Worm (Caenorhabditis elegans): Measurements from ENCODE around the gene unc-50.
A peak's percentile ranks its signal among the peaks of the same experiment; 100 is the strongest.

unc-50 gene

ce11 chrIII:10290541-10290940, 27.4 kb downstream of the unc-50 start:
- TF ChIP-seq med-1 (GFP tag; optimal IDR thresholded peaks at IDR 0.05; ENCODE audit: insufficient read depth) (no peak), ztf-23 (GFP tag; IDR thresholded peaks at IDR 0.05) (no peak), ref-1 (GFP tag; conservative IDR thresholded peaks at IDR 0.05) (no peak), tab-1 (GFP tag; IDR thresholded peaks at IDR 0.05) (no peak), ztf-29 (GFP tag; IDR thresholded peaks at IDR 0.05) (no peak), flt-1 (GFP tag; IDR thresholded peaks at IDR 0.05) (no peak)

ce11 chrIII:10289790-10290189, 28.2 kb downstream of the unc-50 start:
- no peak for TF ChIP-seq ztf-29 (GFP tag; IDR thresholded peaks at IDR 0.05)
- TF ChIP-seq med-1 (GFP tag; optimal IDR thresholded peaks at IDR 0.05; ENCODE audit: insufficient read depth), result no peak
- no peak for TF ChIP-seq ref-1 (GFP tag; conservative IDR thresholded peaks at IDR 0.05)
- TF ChIP-seq tab-1 (GFP tag; IDR thresholded peaks at IDR 0.05), result no peak
- TF ChIP-seq flt-1 (GFP tag; IDR thresholded peaks at IDR 0.05), result no peak
- no peak for TF ChIP-seq klf-2 (GFP tag; conservative IDR thresholded peaks at IDR 0.05)
- TF ChIP-seq T22C8.4 (GFP tag; IDR thresholded peaks at IDR 0.05), result no peak
- TF ChIP-seq cog-1 (tag; optimal IDR thresholded peaks at IDR 0.05), result no peak
- no peak for TF ChIP-seq ztf-23 (GFP tag; IDR thresholded peaks at IDR 0.05)

ce11 chrIII:10285623-10286022, 32.3 kb downstream of the unc-50 start, which contains the start of gene K10G9.2:
Gene K10G9.2, plus strand, starts transcription at chrIII:10285923.
- TF ChIP-seq ztf-29 (GFP tag; IDR thresholded peaks at IDR 0.05) (no peak), ref-1 (GFP tag; conservative IDR thresholded peaks at IDR 0.05) (no peak), T22C8.4 (GFP tag; IDR thresholded peaks at IDR 0.05) (no peak), flt-1 (GFP tag; IDR thresholded peaks at IDR 0.05) (no peak), ztf-23 (GFP tag; IDR thresholded peaks at IDR 0.05) (no peak), klf-2 (GFP tag; conservative IDR thresholded peaks at IDR 0.05) (no peak), med-1 (GFP tag; optimal IDR thresholded peaks at IDR 0.05; ENCODE audit: insufficient read depth) (no peak), tab-1 (GFP tag; IDR thresholded peaks at IDR 0.05) (no peak), cog-1 (tag; optimal IDR thresholded peaks at IDR 0.05) (no peak)

ce11 chrIII:10284214-10284613, 33.7 kb downstream of the unc-50 start:
- TF ChIP-seq med-1 (GFP tag; optimal IDR thresholded peaks at IDR 0.05; ENCODE audit: insufficient read depth), result no peak
- TF ChIP-seq cog-1 (tag; optimal IDR thresholded peaks at IDR 0.05), result peak; percentile 37

ce11 chrIII:10278826-10279225, 39.1 kb downstream of the unc-50 start, which contains the start of gene pad-2:
Gene pad-2, plus strand, starts transcription at chrIII:10279126.
- TF ChIP-seq ztf-29 (GFP tag; IDR thresholded peaks at IDR 0.05), result no peak
- no peak for TF ChIP-seq cog-1 (tag; optimal IDR thresholded peaks at IDR 0.05)
- TF ChIP-seq klf-2 (GFP tag; conservative IDR thresholded peaks at IDR 0.05), result no peak
- no peak for TF ChIP-seq tab-1 (GFP tag; IDR thresholded peaks at IDR 0.05)
- no peak for TF ChIP-seq flt-1 (GFP tag; IDR thresholded peaks at IDR 0.05)
- TF ChIP-seq ztf-23 (GFP tag; IDR thresholded peaks at IDR 0.05), result no peak
- no peak for TF ChIP-seq T22C8.4 (GFP tag; IDR thresholded peaks at IDR 0.05)

- TF ChIP-seq T22C8.4 (GFP tag; IDR thresholded peaks at IDR 0.05) (no peak), ztf-23 (GFP tag; IDR thresholded peaks at IDR 0.05) (no peak), klf-2 (GFP tag; conservative IDR thresholded peaks at IDR 0.05) (no peak), med-1 (GFP tag; optimal IDR thresholded peaks at IDR 0.05; ENCODE audit: insufficient read depth) (no peak), tab-1 (GFP tag; IDR thresholded peaks at IDR 0.05) (no peak), cog-1 (tag; optimal IDR thresholded peaks at IDR 0.05) (no peak), flt-1 (GFP tag; IDR thresholded peaks at IDR 0.05) (no peak), ztf-29 (GFP tag; IDR thresholded peaks at IDR 0.05) (no peak), ref-1 (GFP tag; conservative IDR thresholded peaks at IDR 0.05) (no peak)
Measured at ce11 chrIII:10271807-10272206, 46.2 kb downstream of the unc-50 start.

ce11 chrIII:10270778-10271307, 47.1 kb downstream of the unc-50 start, which contains the start of gene cnk-1:
Gene cnk-1, plus strand, starts transcription at chrIII:10271257.
- TF ChIP-seq ref-1 (GFP tag; conservative IDR thresholded peaks at IDR 0.05) (peak; percentile 54; the same call in 1 of the 2 replicates), klf-2 (GFP tag; conservative IDR thresholded peaks at IDR 0.05) (peak; percentile 86), cog-1 (tag; optimal IDR thresholded peaks at IDR 0.05) (no peak), tab-1 (GFP tag; IDR thresholded peaks at IDR 0.05) (0 out of 2 replicates have a peak, but pooled peaks have one; percentile 19), med-1 (GFP tag; optimal IDR thresholded peaks at IDR 0.05; ENCODE audit: insufficient read depth) (no peak), T22C8.4 (GFP tag; IDR thresholded peaks at IDR 0.05) (peak; percentile 21; the same call in 1 of the 2 replicates), ztf-29 (GFP tag; IDR thresholded peaks at IDR 0.05) (peak; percentile 15; the same call in 1 of the 2 replicates), flt-1 (GFP tag; IDR thresholded peaks at IDR 0.05) (peak; percentile 85), ztf-23 (GFP tag; IDR thresholded peaks at IDR 0.05) (peak; percentile 91)

- TF ChIP-seq T22C8.4 (GFP tag; IDR thresholded peaks at IDR 0.05), result 0 out of 2 replicates have a peak, but pooled peaks have one; percentile 11
Measured at ce11 chrIII:10266824-10267223, 51.1 kb downstream of the unc-50 start, which contains the start of gene inpp-4B. Gene inpp-4B, minus strand, starts transcription at chrIII:10266877.
